Worm (Caenorhabditis elegans) whole organism, L1 larva: ENCODE measurements around the gene C07A12.18.
A peak's percentile ranks its signal among the peaks of the same experiment; 100 is the strongest.

Source experiments
- C04F5.9 ChIP-seq: sonication (generic microtip); optimal IDR thresholded peaks from 2 replicates; lab custom pipeline; 2016; ENCODE audit warnings: missing genetic modification characterization, missing compliant biosample characterization
- C34B4.2 ChIP-seq: sonication (generic microtip); optimal IDR thresholded peaks from 2 replicates; lab custom pipeline; 2017; ENCODE audit warnings: mild to moderate bottlenecking, missing genetic modification characterization, missing compliant biosample characterization
- F16B12.6 ChIP-seq: fragments of 150-350 bp; optimal IDR thresholded peaks from 2 replicates; lab custom pipeline; 2014; ENCODE audit warnings: missing biosample characterization, missing genetic modification characterization
- aha-1 ChIP-seq: fragments of 150-350 bp; optimal IDR thresholded peaks from 2 replicates; lab custom pipeline; 2014; ENCODE audit warnings: missing biosample characterization, missing genetic modification characterization
- blmp-1 ChIP-seq: fragments of 150-350 bp; optimal IDR thresholded peaks from 2 replicates; lab custom pipeline; 2014; ENCODE audit warnings: missing biosample characterization, missing genetic modification characterization
- ceh-63 ChIP-seq: fragments of 200-800 bp; sonication (Bioruptor generic); optimal IDR thresholded peaks from 2 replicates; lab custom pipeline; 2018; ENCODE audit warnings: mild to moderate bottlenecking, missing genetic modification characterization, missing compliant biosample characterization
- ceh-82 ChIP-seq, 3 experiments: fragments of 150-350 bp in 1 of 3; sonication (generic microtip) in 2 of 3; optimal IDR thresholded peaks; 2 replicates each; lab custom pipeline; 2014 to 2017; ENCODE audit warnings: missing biosample characterization in 3 of 3, missing genetic modification characterization in 3 of 3
- dsc-1 ChIP-seq: sonication (generic microtip); optimal IDR thresholded peaks from 2 replicates; lab custom pipeline; 2016; ENCODE audit warnings: mild to moderate bottlenecking, missing genetic modification characterization, missing compliant biosample characterization
- egl-13 ChIP-seq: sonication (generic microtip); optimal IDR thresholded peaks from 2 replicates; lab custom pipeline; 2016; ENCODE audit warnings: missing genotype, missing genetic modification reagents, missing genetic modification characterization, missing compliant biosample characterization
- elt-3 ChIP-seq, 6 experiments: fragments of 150-350 bp in 1 of 6; sonication (generic microtip); optimal IDR thresholded peaks; 2 replicates each; lab custom pipeline; 2017 to 2018; ENCODE audit warnings: missing biosample characterization in 6 of 6, missing genetic modification characterization in 6 of 6, inconsistent platforms in 1 of 6
- ets-5 ChIP-seq: fragments of 200-800 bp; sonication (Bioruptor generic); IDR thresholded peaks from 2 replicates; pipeline ENCODE4 v1.3.6; 2022; ENCODE audit warnings: missing genetic modification characterization, missing compliant biosample characterization
- fkh-10 ChIP-seq: sonication (generic microtip); optimal IDR thresholded peaks from 2 replicates; lab custom pipeline; 2017; ENCODE audit warnings: missing biosample characterization, missing genetic modification reagents, missing genetic modification characterization
- fkh-4 ChIP-seq: sonication (generic microtip); optimal IDR thresholded peaks from 2 replicates; lab custom pipeline; 2016; ENCODE audit warnings: missing compliant biosample characterization, missing genetic modification characterization, borderline replicate concordance
- fkh-8 ChIP-seq: sonication (generic microtip); optimal IDR thresholded peaks from 2 replicates; lab custom pipeline; 2016; ENCODE audit warnings: mild to moderate bottlenecking, missing genetic modification characterization, missing compliant biosample characterization
- grh-1 ChIP-seq: fragments of 200-800 bp; sonication (Bioruptor generic); IDR thresholded peaks from 2 replicates; pipeline ENCODE4 v1.3.6; 2022; ENCODE audit warnings: missing genetic modification reagents, missing genetic modification characterization, missing compliant biosample characterization
- hlh-4 ChIP-seq: sonication (generic microtip); optimal IDR thresholded peaks from 2 replicates; lab custom pipeline; 2016; ENCODE audit warnings: mild to moderate bottlenecking, missing genetic modification characterization, missing compliant biosample characterization
- hpl-2 ChIP-seq: fragments of 150-350 bp; optimal IDR thresholded peaks from 2 replicates; lab custom pipeline; 2014; ENCODE audit warnings: missing biosample characterization, missing genetic modification reagents, missing genetic modification characterization
- isw-1 ChIP-seq: fragments of 200-800 bp; sonication (Bioruptor generic); IDR thresholded peaks from 2 replicates; pipeline ENCODE4 v1.3.6; 2022; ENCODE audit warnings: missing genetic modification characterization, missing compliant biosample characterization
- lin-13 ChIP-seq: fragments of 150-350 bp; optimal IDR thresholded peaks from 2 replicates; lab custom pipeline; 2014; ENCODE audit warnings: missing biosample characterization, missing genetic modification reagents, missing genetic modification characterization
- lin-14 ChIP-seq: fragments of 200-800 bp; sonication (Bioruptor generic); optimal IDR thresholded peaks from 2 replicates; lab custom pipeline; 2018; ENCODE audit warnings: mild to moderate bottlenecking, missing genetic modification characterization, moderate library complexity, missing compliant biosample characterization
- lin-15B ChIP-seq: fragments of 150-350 bp; sonication (generic microtip); optimal IDR thresholded peaks from 3 replicates; lab custom pipeline; 2014; ENCODE audit warnings: missing biosample characterization, missing genetic modification characterization
- lin-39 ChIP-seq: fragments of 150-350 bp; optimal IDR thresholded peaks from 2 replicates; lab custom pipeline; 2014; ENCODE audit warnings: missing biosample characterization, missing genetic modification reagents, missing genetic modification characterization
- lsy-2 ChIP-seq, 2 experiments: fragments of 150-350 bp; optimal IDR thresholded peaks; 2 replicates each; lab custom pipeline; 2014; ENCODE audit warnings: missing biosample characterization in 2 of 2, missing genetic modification characterization in 2 of 2
- mdl-1 ChIP-seq, 2 experiments: fragments of 150-350 bp; optimal IDR thresholded peaks; 2 replicates each; lab custom pipeline; 2014 to 2017; ENCODE audit warnings: missing biosample characterization in 2 of 2, missing genetic modification characterization in 2 of 2, inconsistent platforms in 1 of 2
- mef-2 ChIP-seq: fragments of 150-350 bp; optimal IDR thresholded peaks from 2 replicates; lab custom pipeline; 2014; ENCODE audit warnings: missing biosample characterization, missing genetic modification characterization
- mep-1 ChIP-seq: fragments of 150-350 bp; optimal IDR thresholded peaks from 2 replicates; lab custom pipeline; 2014; ENCODE audit warnings: missing biosample characterization, missing genetic modification characterization
- nhr-11 ChIP-seq: fragments of 150-350 bp; optimal IDR thresholded peaks from 2 replicates; lab custom pipeline; 2014; ENCODE audit warnings: missing biosample characterization, missing genetic modification characterization
- nhr-12 ChIP-seq: sonication (generic microtip); optimal IDR thresholded peaks from 2 replicates; lab custom pipeline; 2017; ENCODE audit warnings: missing biosample characterization, missing genetic modification characterization
- nhr-20 ChIP-seq: sonication (generic microtip); optimal IDR thresholded peaks from 2 replicates; lab custom pipeline; 2016; ENCODE audit warnings: mild to moderate bottlenecking, missing genetic modification characterization, missing compliant biosample characterization
- nhr-47 ChIP-seq: sonication (generic microtip); optimal IDR thresholded peaks from 2 replicates; lab custom pipeline; 2016; ENCODE audit warnings: mild to moderate bottlenecking, missing genetic modification characterization, moderate library complexity, missing compliant biosample characterization
- nhr-71 ChIP-seq: sonication (generic microtip); optimal IDR thresholded peaks from 2 replicates; lab custom pipeline; 2016; ENCODE audit warnings: mild to moderate bottlenecking, missing genetic modification characterization, moderate library complexity, missing compliant biosample characterization
- nhr-76 ChIP-seq: sonication (generic microtip); optimal IDR thresholded peaks from 2 replicates; lab custom pipeline; 2017; ENCODE audit warnings: missing biosample characterization, missing genetic modification characterization
- rnt-1 ChIP-seq: sonication (generic microtip); optimal IDR thresholded peaks from 2 replicates; lab custom pipeline; 2016; ENCODE audit warnings: mild to moderate bottlenecking, missing genetic modification characterization, moderate library complexity, missing compliant biosample characterization
- skn-1 ChIP-seq: fragments of 150-350 bp; optimal IDR thresholded peaks from 2 replicates; lab custom pipeline; 2014; ENCODE audit warnings: missing biosample characterization, missing genetic modification characterization
- snu-23 ChIP-seq: sonication (generic microtip); optimal IDR thresholded peaks from 2 replicates; lab custom pipeline; 2016; ENCODE audit warnings: missing genetic modification characterization, missing compliant biosample characterization
- sox-4 ChIP-seq: sonication (generic microtip); optimal IDR thresholded peaks from 2 replicates; lab custom pipeline; 2016; ENCODE audit warnings: missing genetic modification characterization, missing compliant biosample characterization
- swsn-7 ChIP-seq: sonication (generic microtip); optimal IDR thresholded peaks from 2 replicates; lab custom pipeline; 2016; ENCODE audit warnings: missing genetic modification characterization, missing compliant biosample characterization
- tbx-2 ChIP-seq: sonication (generic microtip); optimal IDR thresholded peaks from 2 replicates; lab custom pipeline; 2016; ENCODE audit warnings: missing genetic modification characterization, missing compliant biosample characterization
- tlp-1 ChIP-seq: fragments of 150-350 bp; optimal IDR thresholded peaks from 2 replicates; lab custom pipeline; 2014; ENCODE audit warnings: missing biosample characterization, missing genetic modification characterization
- unc-98 ChIP-seq: fragments of 200-800 bp; sonication (Bioruptor generic); IDR thresholded peaks from 2 replicates; pipeline ENCODE4 v1.3.6; 2022; ENCODE audit warnings: missing genetic modification characterization, missing compliant biosample characterization
- vab-15 ChIP-seq: sonication (generic microtip); optimal IDR thresholded peaks from 2 replicates; lab custom pipeline; 2017; ENCODE audit warnings: missing genotype, mild to moderate bottlenecking, missing genetic modification characterization, missing compliant biosample characterization
- xbp-1 ChIP-seq: sonication (generic microtip); optimal IDR thresholded peaks from 2 replicates; lab custom pipeline; 2016; ENCODE audit warnings: missing genetic modification characterization, missing compliant biosample characterization
- zag-1 ChIP-seq: fragments of 150-350 bp; optimal IDR thresholded peaks from 2 replicates; lab custom pipeline; 2014; ENCODE audit warnings: missing biosample characterization, missing genetic modification characterization
- zip-4 ChIP-seq: fragments of 200-800 bp; sonication (Bioruptor generic); optimal IDR thresholded peaks from 2 replicates; lab custom pipeline; 2018; ENCODE audit warnings: mild to moderate bottlenecking, missing genetic modification characterization, moderate library complexity, missing compliant biosample characterization
- ztf-4 ChIP-seq: fragments of 150-350 bp; optimal IDR thresholded peaks from 2 replicates; lab custom pipeline; 2014; ENCODE audit warnings: missing biosample characterization, missing genetic modification characterization

The C07A12.18 gene

ce11 chrX:4523887-4524350 is 25.8 kb downstream of the C07A12.18 start, which contains the start of gene pdi-2 (continued):
- TF ChIP-seq mdl-1 (tag; optimal IDR thresholded peaks at IDR 0.05; lab: Kevin White, UChicago) (peak in 1 of 2 experiments; percentile 79), fkh-4 (tag; lab: Kevin White, UChicago) (no peak), sox-4 (tag; lab: Kevin White, UChicago) (no peak), tbx-2 (peak; percentile 72), ceh-82 (tag; optimal IDR thresholded peaks at IDR 0.05; lab: Kevin White, UChicago) (peak; percentile 43 to 85 (median 60)), hpl-2 (GFP tag; lab: Kevin White, UChicago) (no peak), hlh-4 (tag; lab: Kevin White, UChicago) (no peak), xbp-1 (tag; lab: Kevin White, UChicago) (peak; percentile 100), lsy-2 (tag; optimal IDR thresholded peaks at IDR 0.05; lab: Kevin White, UChicago) (peak; percentile 83 to 89), C34B4.2 (tag; lab: Kevin White, UChicago) (no peak), C04F5.9 (tag; lab: Kevin White, UChicago) (no peak), F16B12.6 (peak; percentile 26), tlp-1 (tag; lab: Kevin White, UChicago) (no peak), dsc-1 (peak; percentile 22), lin-15B (tag; lab: Kevin White, UChicago) (peak; percentile 8), ets-5 (GFP tag; lab: Robert Waterston, UW) (no peak), fkh-8 (peak; percentile 72), isw-1 (GFP tag; lab: Robert Waterston, UW) (peak; percentile 61), lin-39 (tag; lab: Kevin White, UChicago) (no peak), zag-1 (no peak), zip-4 (GFP tag; lab: Kevin White, UChicago) (peak; percentile 39)

DNA sequence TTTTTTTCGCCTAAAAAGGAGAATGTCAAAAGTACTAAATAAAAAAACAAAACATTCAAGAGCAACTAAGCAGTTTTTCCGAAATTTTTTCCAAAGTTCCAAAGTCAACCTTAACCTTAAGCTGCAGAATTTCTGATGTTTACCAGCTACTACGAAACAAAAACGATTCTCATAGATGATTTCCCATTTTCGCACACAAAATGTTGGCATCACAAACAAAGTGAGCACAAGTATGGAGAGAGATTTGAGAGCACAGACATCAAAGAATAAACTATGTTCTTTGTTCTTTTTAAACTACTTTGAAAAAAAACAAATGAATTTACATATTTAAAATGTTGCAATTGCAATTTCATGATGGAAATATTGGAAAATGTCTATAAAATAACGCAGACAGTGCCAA is 26.4 kb downstream of the C07A12.18 start:
- TF ChIP-seq vab-15 (tag; lab: Kevin White, UChicago): no peak
- TF ChIP-seq zag-1: no peak
- TF ChIP-seq nhr-11 (tag; lab: Kevin White, UChicago): no peak
- TF ChIP-seq skn-1 (tag; lab: Kevin White, UChicago): no peak
- no peak for TF ChIP-seq mdl-1 (tag; optimal IDR thresholded peaks at IDR 0.05; lab: Kevin White, UChicago)
- TF ChIP-seq nhr-20 (tag; lab: Kevin White, UChicago): no peak
- TF ChIP-seq lsy-2 (tag; optimal IDR thresholded peaks at IDR 0.05; lab: Kevin White, UChicago): no peak

DNA sequence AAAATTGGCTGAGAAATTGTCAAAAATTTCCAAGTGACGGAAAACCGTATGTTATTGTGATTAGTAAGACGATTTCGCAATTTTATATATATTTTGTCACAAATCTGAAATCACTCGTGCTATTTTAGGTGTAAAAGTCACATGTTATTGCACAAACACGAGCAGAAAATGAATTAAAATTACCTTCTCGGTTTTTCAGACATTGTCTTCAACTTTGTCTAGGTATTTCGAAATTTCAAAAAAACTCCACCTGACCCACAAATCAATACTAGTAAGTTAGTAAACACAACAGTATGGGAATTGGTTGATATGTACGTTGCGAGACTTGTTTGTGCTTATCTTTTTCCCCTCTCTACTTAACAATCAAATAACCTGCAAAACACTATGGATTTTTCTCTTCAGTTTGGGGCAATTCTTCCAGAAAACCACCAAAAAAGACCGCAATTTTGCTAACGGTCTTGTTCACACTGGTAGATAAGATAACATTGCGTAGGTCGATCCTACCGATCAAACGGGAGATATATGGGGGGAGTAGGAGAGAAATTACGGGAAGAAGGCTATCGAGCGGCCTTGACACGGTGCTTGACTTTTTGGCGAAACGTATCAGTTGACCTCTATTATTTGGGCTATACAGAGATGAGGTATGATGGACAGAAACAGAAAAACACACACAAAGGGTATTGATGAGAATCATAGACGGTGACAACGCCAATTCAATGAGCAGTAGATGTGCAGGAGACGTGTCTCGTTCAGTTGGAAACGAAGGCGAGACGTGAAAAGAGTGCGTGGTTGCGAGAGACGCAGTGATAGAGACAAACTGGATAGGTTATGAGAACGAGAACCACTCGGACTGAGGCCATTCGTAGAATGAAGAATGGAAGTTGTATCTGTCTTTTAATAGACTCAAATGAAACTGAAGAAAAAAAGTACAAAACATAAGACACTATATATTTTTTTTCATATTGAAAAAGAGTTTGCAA is 27.6 kb downstream of the C07A12.18 start, which contains the start of gene C07A12.7:
Gene C07A12.7, minus strand, starts transcription at position 308 of the 980 bp plus-strand sequence.
- TF ChIP-seq nhr-76 (tag; lab: Kevin White, UChicago): no peak
- TF ChIP-seq fkh-4 (tag; lab: Kevin White, UChicago): no peak
- TF ChIP-seq lin-14 (GFP tag; lab: Kevin White, UChicago): peak; percentile 50
- TF ChIP-seq snu-23 (GFP tag; lab: Kevin White, UChicago): peak; percentile 38
- TF ChIP-seq elt-3 (tag; optimal IDR thresholded peaks at IDR 0.05; lab: Kevin White, UChicago): peak in 2 of 6 experiments; percentile 19 to 61
- no peak for TF ChIP-seq nhr-12 (tag; lab: Kevin White, UChicago)
- peak; percentile 28 for TF ChIP-seq nhr-20 (tag; lab: Kevin White, UChicago)
- peak; percentile 83 for TF ChIP-seq blmp-1 (tag; lab: Kevin White, UChicago)
- peak; percentile 61 for TF ChIP-seq zip-4 (GFP tag; lab: Kevin White, UChicago)
- peak; percentile 43 for TF ChIP-seq nhr-47 (tag; lab: Kevin White, UChicago)
- no peak for TF ChIP-seq ztf-4 (tag; lab: Kevin White, UChicago)
- peak; percentile 26 for TF ChIP-seq mep-1 (tag; lab: Kevin White, UChicago)
- no peak for TF ChIP-seq egl-13 (tag; lab: Kevin White, UChicago)
- peak; percentile 31 for TF ChIP-seq swsn-7 (tag; lab: Kevin White, UChicago)
- no peak for TF ChIP-seq lin-13
- TF ChIP-seq skn-1 (tag; lab: Kevin White, UChicago): peak; percentile 54
- no peak for TF ChIP-seq tlp-1 (tag; lab: Kevin White, UChicago)
- peak; percentile 44 for TF ChIP-seq nhr-71
- no peak for TF ChIP-seq unc-98 (GFP tag; lab: Robert Waterston, UW)
- TF ChIP-seq mef-2 (tag; lab: Kevin White, UChicago): no peak
- peak in 1 of 2 experiments; percentile 19 for TF ChIP-seq mdl-1 (tag; optimal IDR thresholded peaks at IDR 0.05; lab: Kevin White, UChicago)
- TF ChIP-seq xbp-1 (tag; lab: Kevin White, UChicago): peak; percentile 86
- no peak for TF ChIP-seq aha-1 (tag; lab: Kevin White, UChicago)
- TF ChIP-seq lsy-2 (tag; optimal IDR thresholded peaks at IDR 0.05; lab: Kevin White, UChicago): peak in 1 of 2 experiments; percentile 1
- peak; percentile 3 for TF ChIP-seq rnt-1 (tag; lab: Kevin White, UChicago)
- TF ChIP-seq C04F5.9 (tag; lab: Kevin White, UChicago): no peak
- no peak for TF ChIP-seq ceh-82 (tag; optimal IDR thresholded peaks at IDR 0.05; lab: Kevin White, UChicago)
- TF ChIP-seq grh-1 (GFP tag; lab: Robert Waterston, UW): no peak
- TF ChIP-seq fkh-10 (GFP tag; lab: Kevin White, UChicago): no peak
- TF ChIP-seq ceh-63 (GFP tag; lab: Kevin White, UChicago): no peak
- TF ChIP-seq vab-15 (tag; lab: Kevin White, UChicago): no peak
- TF ChIP-seq lin-15B (tag; lab: Kevin White, UChicago): no peak
